Worm (Caenorhabditis elegans) whole organism, L2 larva: ENCODE results near the gene C28G1.6.

Experiments
- R02D3.7 ChIP-seq: fragments of 150-350 bp; optimal IDR thresholded peaks from 2 replicates; lab custom pipeline; 2014; ENCODE audit warnings: missing biosample characterization, missing genetic modification characterization
- ZK546.5 ChIP-seq: sonication (generic microtip); optimal IDR thresholded peaks from 2 replicates; lab custom pipeline; 2017; ENCODE audit warnings: missing biosample characterization, missing genetic modification characterization
- ama-1 ChIP-seq: fragments of 150-350 bp; optimal IDR thresholded peaks from 2 replicates; lab custom pipeline; 2018; ENCODE audit warnings: inconsistent platforms
- ceh-82 ChIP-seq: fragments of 150-350 bp; optimal IDR thresholded peaks from 2 replicates; lab custom pipeline; 2014; ENCODE audit warnings: missing biosample characterization, missing genetic modification characterization
- elt-3 ChIP-seq: sonication (generic microtip); optimal IDR thresholded peaks from 2 replicates; lab custom pipeline; 2017; ENCODE audit warnings: missing biosample characterization, missing genetic modification characterization
- fos-1 ChIP-seq: fragments of 150-350 bp; optimal IDR thresholded peaks from 2 replicates; lab custom pipeline; 2014; ENCODE audit warnings: missing biosample characterization, missing genetic modification characterization
- lin-13 ChIP-seq: fragments of 150-350 bp; optimal IDR thresholded peaks from 2 replicates; lab custom pipeline; 2014; ENCODE audit warnings: missing biosample characterization, missing genetic modification reagents, missing genetic modification characterization
- lin-39 ChIP-seq: fragments of 150-350 bp; optimal IDR thresholded peaks from 2 replicates; lab custom pipeline; 2014; ENCODE audit warnings: missing biosample characterization, missing genetic modification reagents, missing genetic modification characterization
- lsy-2 ChIP-seq, 2 experiments: fragments of 150-350 bp in 1 of 2; sonication (generic microtip) in 1 of 2; optimal IDR thresholded peaks; 2 replicates each; lab custom pipeline; 2014 to 2017; ENCODE audit warnings: missing biosample characterization in 2 of 2, missing genetic modification characterization in 2 of 2
- mdl-1 ChIP-seq, 2 experiments: fragments of 150-350 bp in 1 of 2; sonication (generic microtip) in 1 of 2; optimal IDR thresholded peaks; 2 replicates each; lab custom pipeline; 2017; ENCODE audit warnings: missing biosample characterization in 2 of 2, missing genetic modification characterization in 2 of 2
- nhr-11 ChIP-seq: fragments of 150-350 bp; optimal IDR thresholded peaks from 2 replicates; lab custom pipeline; 2014; ENCODE audit warnings: missing biosample characterization, missing genetic modification characterization
- nhr-237 ChIP-seq: fragments of 150-350 bp; optimal IDR thresholded peaks from 2 replicates; lab custom pipeline; 2014; ENCODE audit warnings: missing biosample characterization, missing genetic modification characterization
- unc-55 ChIP-seq: fragments of 150-350 bp; sonication (generic microtip); optimal IDR thresholded peaks from 3 replicates; lab custom pipeline; 2014; ENCODE audit warnings: missing biosample characterization, missing genetic modification reagents, missing genetic modification characterization
- ztf-11 ChIP-seq: sonication (generic microtip); optimal IDR thresholded peaks from 2 replicates; lab custom pipeline; 2017; ENCODE audit warnings: missing biosample characterization, missing genetic modification characterization

DNA sequence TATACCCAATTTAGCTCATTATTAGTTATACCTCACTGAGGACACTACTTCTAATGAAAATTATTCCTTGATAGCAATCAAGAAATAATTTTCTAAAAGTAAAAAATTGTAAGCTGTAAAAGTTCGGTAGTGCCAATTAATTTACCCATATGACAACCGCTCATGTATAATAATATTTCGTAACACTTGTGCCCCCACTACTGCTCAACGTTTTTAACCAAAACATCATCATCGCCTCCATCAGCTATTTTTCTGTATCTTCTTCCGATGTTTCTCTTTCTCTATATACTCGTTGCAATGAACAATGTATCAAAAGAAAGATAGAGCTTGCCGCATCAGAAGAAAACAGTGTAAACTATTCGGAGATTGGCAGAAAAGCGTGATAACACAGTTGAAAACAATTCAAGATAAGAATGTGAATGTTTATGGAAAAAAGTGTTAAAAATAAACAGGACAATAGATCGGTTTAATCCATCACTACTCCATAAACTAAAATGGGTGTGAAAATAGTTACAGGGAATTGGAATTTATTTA lies 43.3 kb downstream of the C28G1.6 start:
- no peak for TF ChIP-seq ZK546.5 (tag; lab: Kevin White, UChicago)
- TF ChIP-seq ceh-82 (tag; lab: Kevin White, UChicago): no peak
- TF ChIP-seq nhr-237 (tag; lab: Kevin White, UChicago): no peak
- TF ChIP-seq fos-1 (tag; lab: Kevin White, UChicago): no peak
- TF ChIP-seq R02D3.7 (tag; lab: Kevin White, UChicago): no peak
- no peak for TF ChIP-seq lin-13 (GFP tag; lab: Kevin White, UChicago)
- no peak for TF ChIP-seq lin-39 (tag; lab: Kevin White, UChicago)
- TF ChIP-seq mdl-1 (tag; optimal IDR thresholded peaks at IDR 0.05; lab: Kevin White, UChicago): no peak
- TF ChIP-seq elt-3 (tag; lab: Kevin White, UChicago): no peak
- no peak for TF ChIP-seq unc-55 (GFP tag; lab: Kevin White, UChicago)
- no peak for TF ChIP-seq nhr-11 (tag; lab: Kevin White, UChicago)
- TF ChIP-seq ama-1: no peak
- TF ChIP-seq ztf-11 (tag; lab: Kevin White, UChicago): no peak
- no peak for TF ChIP-seq lsy-2 (tag; optimal IDR thresholded peaks at IDR 0.05; lab: Kevin White, UChicago)
